Fruit fly (Drosophila melanogaster) whole organism: Measurements from ENCODE around the gene RpS10a.

ENCODE experiments used
- Dll ChIP-seq: fragments of >200 bp; optimal IDR thresholded peaks from 2 replicates; lab custom pipeline; 2017
- EcR ChIP-seq, 2 experiments: fragments of >200 bp; optimal IDR thresholded peaks; 2 replicates each; lab custom pipeline; 2017; ENCODE audit warnings: missing biosample characterization in 2 of 2, missing genetic modification characterization in 2 of 2, missing genetic modification reagents in 2 of 2
- psq ChIP-seq: fragments of >200 bp; optimal IDR thresholded peaks from 2 replicates; lab custom pipeline; 2017
- usp ChIP-seq: fragments of >200 bp; optimal IDR thresholded peaks from 2 replicates; lab custom pipeline; 2017; ENCODE audit warnings: missing biosample characterization, missing genetic modification characterization, mixed read lengths

DNA sequence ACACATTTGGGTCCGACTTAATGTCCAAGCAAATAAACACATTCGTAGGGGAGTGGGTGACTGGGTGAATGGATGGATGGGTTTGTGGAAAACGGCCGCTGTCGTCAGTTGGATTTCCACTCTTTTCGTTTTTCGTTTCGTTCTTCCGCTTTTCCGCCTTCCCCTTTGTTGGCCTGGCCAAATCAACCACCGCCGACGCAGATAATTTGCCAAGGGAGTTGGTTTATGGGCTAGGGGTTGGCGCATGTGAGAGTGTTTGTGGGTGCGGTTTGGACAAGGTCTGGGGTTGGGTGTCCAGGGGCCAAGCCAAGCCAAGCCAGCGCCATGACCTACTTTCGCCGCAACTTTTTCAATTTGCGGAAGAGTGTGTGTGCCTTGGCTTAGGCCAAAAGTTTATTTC lies 29.6 kb upstream of the RpS10a start:
- TF ChIP-seq psq: no peak
- no peak for TF ChIP-seq Dll (lab: Kevin White, UChicago)
- no peak for TF ChIP-seq usp (GFP tag; lab: Kevin White, UChicago)
- no peak for TF ChIP-seq EcR (GFP tag; optimal IDR thresholded peaks at IDR 0.05; lab: Kevin White, UChicago)
